Worm (Caenorhabditis elegans): ENCODE data around the gene syx-5.

Gene syx-5

DNA sequence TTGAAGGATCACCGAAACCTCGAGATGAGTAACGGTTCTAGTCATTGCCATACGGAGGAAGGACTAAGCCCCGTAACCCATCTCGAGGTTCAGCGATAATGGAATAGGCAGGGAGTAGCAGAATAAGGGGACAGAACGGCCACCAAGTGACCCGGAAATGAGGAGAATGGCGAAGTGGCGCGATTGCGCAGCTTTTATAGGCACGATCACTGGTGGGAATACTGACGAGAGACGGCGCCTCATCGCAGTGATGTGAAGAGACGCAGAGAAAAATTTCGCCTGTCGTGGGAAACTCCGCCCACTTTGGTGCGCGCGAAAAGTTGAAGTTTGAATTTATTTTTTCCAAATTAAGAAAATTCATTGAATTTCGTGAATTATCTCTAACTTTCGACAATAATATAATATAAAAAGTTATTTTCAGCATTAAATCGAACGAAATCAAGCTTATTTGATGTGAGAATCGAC lies 5.4 kb downstream of the syx-5 start, which contains the start of gene F55A11.4:
Gene F55A11.4, plus strand, starts transcription at position 415 of the 465 bp plus-strand sequence.
- no peak for TF ChIP-seq mml-1 (tag; optimal IDR thresholded peaks at IDR 0.05)
- no peak for TF ChIP-seq ceh-16 (tag; optimal IDR thresholded peaks at IDR 0.05)
- TF ChIP-seq lin-39 (tag; optimal IDR thresholded peaks at IDR 0.05) = no peak
- TF ChIP-seq hmg-11 (tag; optimal IDR thresholded peaks at IDR 0.05) = no peak
- no peak for TF ChIP-seq daf-12 (tag; optimal IDR thresholded peaks at IDR 0.05)
- no peak for TF ChIP-seq nhr-77 (tag; optimal IDR thresholded peaks at IDR 0.05)
- TF ChIP-seq nhr-76 (tag; optimal IDR thresholded peaks at IDR 0.05) = no peak
- no peak for TF ChIP-seq nfya-1 (tag; optimal IDR thresholded peaks at IDR 0.05; ENCODE audit: insufficient read depth)
- TF ChIP-seq nhr-43 (tag; optimal IDR thresholded peaks at IDR 0.05; ENCODE audit: poor library complexity, severe bottlenecking) = no peak
- no peak for TF ChIP-seq egl-27 (tag; optimal IDR thresholded peaks at IDR 0.05)
- TF ChIP-seq nhr-28 (tag; optimal IDR thresholded peaks at IDR 0.05) = no peak
- TF ChIP-seq ZK546.5 (tag; optimal IDR thresholded peaks at IDR 0.05) = no peak
- TF ChIP-seq aly-2 (tag; optimal IDR thresholded peaks at IDR 0.05) = no peak
- TF ChIP-seq lsy-12 (tag; optimal IDR thresholded peaks at IDR 0.05) = no peak

DNA sequence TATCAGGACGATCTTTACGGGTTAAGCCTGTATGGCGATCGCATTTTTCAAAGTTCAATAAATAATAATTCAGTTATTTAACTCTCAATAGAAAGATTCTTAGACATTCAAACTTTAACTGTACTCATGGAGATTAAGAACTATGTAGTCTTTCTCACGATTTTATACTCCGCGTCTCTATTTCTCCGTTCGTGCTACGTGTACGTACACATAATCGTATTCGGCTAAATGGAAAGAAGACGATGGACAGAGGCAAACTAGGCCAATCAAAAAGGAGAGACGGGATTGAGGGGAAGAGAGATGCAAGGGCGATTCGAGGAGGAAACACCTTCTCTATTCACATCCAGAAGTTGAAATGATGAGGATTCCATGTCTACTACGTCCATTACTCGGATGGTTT lies 8.7 kb downstream of the syx-5 start, which contains the start of gene bus-18:
Gene bus-18, plus strand, starts transcription at position 301 of the 400 bp plus-strand sequence.
- no peak for TF ChIP-seq tbx-2 (tag; optimal IDR thresholded peaks at IDR 0.05)
- TF ChIP-seq nhr-23 (tag; optimal IDR thresholded peaks at IDR 0.05) = peak; percentile 47

DNA sequence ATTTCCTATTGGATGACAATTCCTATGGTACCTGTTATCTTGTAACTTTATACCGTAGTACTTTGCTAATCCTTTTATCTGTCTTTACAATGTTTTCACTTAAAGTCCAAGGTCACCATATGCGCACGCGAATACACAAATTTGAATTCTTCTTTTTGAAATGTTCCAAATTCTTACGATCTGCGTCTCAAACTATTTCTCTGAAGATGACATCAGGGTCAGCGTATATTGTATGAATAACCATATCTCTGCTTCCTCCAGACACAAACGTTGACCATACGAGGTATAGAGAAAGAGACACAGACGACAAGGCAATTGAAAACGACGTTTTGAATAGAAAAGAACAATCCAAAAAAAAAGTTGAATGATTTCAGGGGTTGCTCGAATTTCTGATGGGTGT lies 9.2 kb downstream of the syx-5 start:
- TF ChIP-seq fkh-2 (tag; optimal IDR thresholded peaks at IDR 0.05) (no peak), jun-1 (tag; optimal IDR thresholded peaks at IDR 0.05) (no peak), nhr-43 (tag; optimal IDR thresholded peaks at IDR 0.05; ENCODE audit: poor library complexity, severe bottlenecking) (no peak), nhr-11 (tag; optimal IDR thresholded peaks at IDR 0.05) (no peak), nhr-23 (tag; optimal IDR thresholded peaks at IDR 0.05) (peak; percentile 62), ceh-16 (tag; optimal IDR thresholded peaks at IDR 0.05) (no peak), nhr-25 (tag; optimal IDR thresholded peaks at IDR 0.05) (peak; percentile 44), egl-27 (tag; optimal IDR thresholded peaks at IDR 0.05) (no peak), elt-2 (tag; optimal IDR thresholded peaks at IDR 0.05) (peak; percentile 8), R02D3.7 (tag; optimal IDR thresholded peaks at IDR 0.05) (no peak), ZK546.5 (tag; optimal IDR thresholded peaks at IDR 0.05) (no peak), lin-39 (tag; optimal IDR thresholded peaks at IDR 0.05) (no peak)

DNA sequence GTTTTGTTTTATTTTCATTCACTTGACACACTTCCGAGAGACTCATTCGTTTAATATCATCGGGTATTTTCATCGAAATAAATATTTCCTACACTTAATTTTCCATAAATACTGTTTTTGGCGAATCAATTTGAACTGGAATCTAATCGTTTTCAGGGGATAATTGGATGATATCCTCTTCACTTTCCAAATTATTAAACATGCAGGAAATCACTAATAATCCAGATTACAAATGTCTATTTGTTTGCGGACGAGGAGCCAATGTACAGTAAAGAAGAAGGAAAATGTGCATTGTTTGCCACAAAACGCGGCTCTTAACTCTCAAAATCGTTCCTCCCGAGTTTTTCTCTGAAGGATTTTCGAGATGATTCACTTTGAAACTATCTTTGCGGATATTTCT lies 11.8 kb downstream of the syx-5 start, which contains the start of gene F55A11.6:
Gene F55A11.6, plus strand, starts transcription at position 301 of the 400 bp plus-strand sequence.
- no peak for TF ChIP-seq fkh-2 (tag; optimal IDR thresholded peaks at IDR 0.05)
- TF ChIP-seq ceh-82 (tag; optimal IDR thresholded peaks at IDR 0.05) = no peak
- no peak for TF ChIP-seq nfya-1 (tag; optimal IDR thresholded peaks at IDR 0.05; ENCODE audit: insufficient read depth)
- TF ChIP-seq fkh-10 (GFP tag; optimal IDR thresholded peaks at IDR 0.05) = no peak
- TF ChIP-seq skn-1 (tag; optimal IDR thresholded peaks at IDR 0.05) = no peak

DNA sequence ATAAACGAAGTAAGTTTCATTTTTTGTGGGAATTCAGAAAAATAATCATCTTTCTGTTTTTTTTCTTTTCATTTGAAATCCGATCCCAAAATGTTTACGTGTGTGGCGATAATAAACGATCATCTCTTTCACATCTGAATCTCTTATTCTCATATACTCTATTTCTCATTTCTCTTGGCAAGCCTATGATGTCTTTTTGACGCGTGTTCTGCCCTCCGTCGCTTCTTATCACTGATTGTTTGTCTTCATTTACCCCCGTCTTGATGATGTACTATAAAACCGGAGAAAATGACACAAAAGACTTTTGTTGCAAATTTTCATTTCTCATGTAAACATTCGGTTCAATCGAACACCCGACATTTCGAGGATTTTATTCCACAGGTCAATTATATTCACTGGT lies 13.1 kb downstream of the syx-5 start:
- TF ChIP-seq nhr-67 (tag; optimal IDR thresholded peaks at IDR 0.05) (no peak), snpc-4 (tag; optimal IDR thresholded peaks at IDR 0.05) (no peak), elt-3 (tag; optimal IDR thresholded peaks at IDR 0.05) (peak in 1 of 3 experiments; percentile 42), nfya-1 (tag; optimal IDR thresholded peaks at IDR 0.05; ENCODE audit: insufficient read depth) (peak; percentile 19), pha-4 (tag; optimal IDR thresholded peaks at IDR 0.05) (peak; percentile 6), elt-2 (tag; optimal IDR thresholded peaks at IDR 0.05) (peak; percentile 62), aly-2 (tag; optimal IDR thresholded peaks at IDR 0.05) (no peak), nhr-28 (tag; optimal IDR thresholded peaks at IDR 0.05) (no peak), pqm-1 (tag; optimal IDR thresholded peaks at IDR 0.05) (peak; percentile 13), egl-5 (tag; optimal IDR thresholded peaks at IDR 0.05) (peak; percentile 47)

DNA sequence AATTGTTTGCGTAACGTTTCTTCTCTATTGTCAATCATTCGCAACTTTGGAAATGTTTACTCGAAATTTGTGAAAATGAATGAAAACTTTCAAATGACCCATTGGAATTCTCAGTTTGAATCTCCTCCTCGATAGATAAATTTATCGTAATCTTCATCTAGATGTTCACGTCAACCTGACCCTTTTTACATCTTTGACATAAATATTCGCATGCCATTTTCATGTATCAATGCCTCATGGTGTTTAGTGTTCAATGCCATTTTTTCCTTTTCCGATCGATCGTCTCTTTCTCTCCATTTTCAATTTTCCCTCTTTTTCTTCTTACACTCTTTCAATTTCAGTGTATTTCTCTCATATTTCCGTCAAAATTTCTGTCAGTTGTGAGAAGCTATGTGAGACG lies 14.6 kb downstream of the syx-5 start:
- TF ChIP-seq ceh-28 (tag; optimal IDR thresholded peaks at IDR 0.05) (no peak), nfya-1 (tag; optimal IDR thresholded peaks at IDR 0.05; ENCODE audit: insufficient read depth) (no peak), mml-1 (tag; optimal IDR thresholded peaks at IDR 0.05) (no peak), nhr-43 (tag; optimal IDR thresholded peaks at IDR 0.05; ENCODE audit: poor library complexity, severe bottlenecking) (no peak), lin-39 (tag; optimal IDR thresholded peaks at IDR 0.05) (no peak), tbx-2 (tag; optimal IDR thresholded peaks at IDR 0.05) (no peak), snpc-4 (tag; optimal IDR thresholded peaks at IDR 0.05) (no peak), skn-1 (tag; optimal IDR thresholded peaks at IDR 0.05) (no peak), elt-3 (tag; optimal IDR thresholded peaks at IDR 0.05) (no peak), nhr-23 (tag; optimal IDR thresholded peaks at IDR 0.05) (peak; percentile 51), elt-1 (tag; optimal IDR thresholded peaks at IDR 0.05) (peak; percentile 95), jun-1 (tag; optimal IDR thresholded peaks at IDR 0.05) (no peak), pqm-1 (tag; optimal IDR thresholded peaks at IDR 0.05) (no peak), daf-12 (tag; optimal IDR thresholded peaks at IDR 0.05) (no peak), unc-39 (tag; optimal IDR thresholded peaks at IDR 0.05) (no peak), aly-2 (tag; optimal IDR thresholded peaks at IDR 0.05) (no peak), nhr-25 (tag; optimal IDR thresholded peaks at IDR 0.05) (peak; percentile 73), R02D3.7 (tag; optimal IDR thresholded peaks at IDR 0.05) (no peak), zag-1 (tag; optimal IDR thresholded peaks at IDR 0.05) (no peak), ztf-4 (tag; optimal IDR thresholded peaks at IDR 0.05) (no peak), ceh-9 (tag; optimal IDR thresholded peaks at IDR 0.05) (no peak)
